Fruit fly (Drosophila melanogaster) whole organism, embryonic: ENCODE measurements around the gene CG31960.

Experiments used
- CG12104 ChIP-seq: fragments of 200-800 bp; sonication (Bioruptor generic); optimal IDR thresholded peaks from 3 replicates; lab custom pipeline; 2016; ENCODE audit warnings: missing biosample characterization, missing genetic modification characterization
- CG12299 ChIP-seq: fragments of 200-800 bp; sonication (Bioruptor generic); optimal IDR thresholded peaks from 2 replicates; lab custom pipeline; 2018; ENCODE audit warnings: missing biosample characterization, mild to moderate bottlenecking, missing genetic modification characterization
- CG14014 ChIP-seq: fragments of 200-800 bp; sonication (Bioruptor generic); IDR thresholded peaks from 2 replicates; pipeline ENCODE4 v1.3.6; 2022; ENCODE audit warnings: missing biosample characterization, missing genetic modification characterization
- CG15479 ChIP-seq: fragments of 200-800 bp; sonication (Bioruptor generic); optimal IDR thresholded peaks from 3 replicates; lab custom pipeline; 2019; ENCODE audit warnings: missing biosample characterization, mild to moderate bottlenecking, missing genetic modification characterization, moderate library complexity
- CG15514 ChIP-seq: fragments of 200-800 bp; sonication (Bioruptor generic); optimal IDR thresholded peaks from 3 replicates; lab custom pipeline; 2017; ENCODE audit warnings: missing biosample characterization, missing genetic modification characterization, mild to moderate bottlenecking, moderate library complexity, missing genetic modification reagents
- CG15601 ChIP-seq: fragments of 200-800 bp; sonication (Bioruptor generic); optimal IDR thresholded peaks from 3 replicates; lab custom pipeline; 2019; ENCODE audit warnings: missing biosample characterization, mild to moderate bottlenecking, missing genetic modification characterization, moderate library complexity
- CG1603 ChIP-seq: fragments of 200-800 bp; sonication (Bioruptor generic); optimal IDR thresholded peaks from 2 replicates; lab custom pipeline; 2019; ENCODE audit warnings: missing biosample characterization, mild to moderate bottlenecking, missing genetic modification characterization, moderate library complexity
- CG17328 ChIP-seq: fragments of 200-800 bp; sonication (Bioruptor generic); IDR thresholded peaks from 2 replicates; pipeline ENCODE4 v1.3.6; 2022; ENCODE audit warnings: missing biosample characterization, missing genetic modification characterization
- CG17359 ChIP-seq: fragments of 200-800 bp; sonication (Bioruptor generic); optimal IDR thresholded peaks from 3 replicates; lab custom pipeline; 2018; ENCODE audit warnings: missing biosample characterization, mild to moderate bottlenecking, missing genetic modification characterization, moderate library complexity
- CG2202 ChIP-seq: fragments of 200-800 bp; sonication (Bioruptor generic); optimal IDR thresholded peaks from 2 replicates; lab custom pipeline; 2018; ENCODE audit warnings: missing biosample characterization, mild to moderate bottlenecking, missing genetic modification characterization
- CG3838 ChIP-seq: fragments of 200-800 bp; sonication (Bioruptor generic); optimal IDR thresholded peaks from 3 replicates; lab custom pipeline; 2016; ENCODE audit warnings: missing biosample characterization, missing genetic modification characterization
- CG3847 ChIP-seq: fragments of 200-800 bp; sonication (Bioruptor generic); IDR thresholded peaks from 2 replicates; pipeline ENCODE4 v1.3.6; 2022; ENCODE audit warnings: missing biosample characterization, missing genetic modification characterization
- CG6813 ChIP-seq: fragments of 200-800 bp; sonication (Bioruptor generic); optimal IDR thresholded peaks from 2 replicates; lab custom pipeline; 2017; ENCODE audit warnings: missing biosample characterization, missing genetic modification characterization, mild to moderate bottlenecking, moderate library complexity, missing genetic modification reagents
- CG7745 ChIP-seq: fragments of 200-800 bp; sonication (Bioruptor generic); optimal IDR thresholded peaks from 2 replicates; lab custom pipeline; 2018; ENCODE audit warnings: missing biosample characterization, mild to moderate bottlenecking, missing genetic modification characterization, moderate library complexity
- CG7839 ChIP-seq: fragments of 200-800 bp; sonication (Bioruptor generic); optimal IDR thresholded peaks from 3 replicates; lab custom pipeline; 2018; ENCODE audit warnings: missing biosample characterization, mild to moderate bottlenecking, missing genetic modification characterization, moderate library complexity
- CG8765 ChIP-seq: fragments of 200-800 bp; sonication (Bioruptor generic); IDR thresholded peaks from 2 replicates; pipeline ENCODE4 v1.3.6; 2022; ENCODE audit warnings: missing biosample characterization, missing genetic modification characterization
- CG8944 ChIP-seq: fragments of 200-800 bp; sonication (Bioruptor generic); optimal IDR thresholded peaks from 3 replicates; lab custom pipeline; 2016; ENCODE audit warnings: missing biosample characterization, missing genetic modification characterization
- CG9817 ChIP-seq: fragments of 200-800 bp; sonication (Bioruptor generic); optimal IDR thresholded peaks from 2 replicates; lab custom pipeline; 2018; ENCODE audit warnings: missing biosample characterization, mild to moderate bottlenecking, missing genetic modification characterization, moderate library complexity
- D ChIP-seq, 2 experiments: fragments of 200-800 bp in 1 of 2; fragments of >200 bp in 1 of 2; sonication (Bioruptor generic) in 1 of 2; optimal IDR thresholded peaks; 2 replicates in 1 of 2; 3 replicates in 1 of 2; lab custom pipeline; 2017; ENCODE audit warnings: mild to moderate bottlenecking in 1 of 2, missing biosample characterization in 1 of 2, missing genetic modification characterization in 1 of 2, missing genetic modification reagents in 1 of 2
- Dip2 ChIP-seq: fragments of 200-800 bp; sonication (Bioruptor generic); IDR thresholded peaks from 2 replicates; pipeline ENCODE4 v1.3.6; 2022; ENCODE audit warnings: missing biosample characterization, missing genetic modification characterization
- HLH3B ChIP-seq: fragments of 200-800 bp; sonication (Bioruptor generic); IDR thresholded peaks from 2 replicates; pipeline ENCODE4 v1.3.6; 2022; ENCODE audit warnings: missing biosample characterization, missing genetic modification characterization
- HmgD ChIP-seq: fragments of 200-800 bp; sonication (Bioruptor generic); optimal IDR thresholded peaks from 3 replicates; lab custom pipeline; 2016; ENCODE audit warnings: missing biosample characterization, missing genetic modification characterization
- Kr ChIP-seq: fragments of 200-800 bp; sonication (Bioruptor generic); optimal IDR thresholded peaks from 2 replicates; lab custom pipeline; 2017; ENCODE audit warnings: missing biosample characterization, mild to moderate bottlenecking, missing genetic modification characterization
- Ravus ChIP-seq: fragments of 200-800 bp; sonication (Bioruptor generic); IDR thresholded peaks from 2 replicates; pipeline ENCODE4 v1.3.6; 2022; ENCODE audit warnings: missing biosample characterization, missing genetic modification characterization
- Scr ChIP-seq: fragments of 200-800 bp; sonication (Bioruptor generic); IDR thresholded peaks from 2 replicates; pipeline ENCODE4 v1.3.6; 2022; ENCODE audit warnings: missing biosample characterization, missing genetic modification characterization; ENCODE audit not compliant: partially characterized antibody
- Usf ChIP-seq: fragments of 200-800 bp; sonication (Bioruptor generic); optimal IDR thresholded peaks from 2 replicates; lab custom pipeline; 2017; ENCODE audit warnings: missing genotype, missing biosample characterization, missing genetic modification characterization
- ac ChIP-seq: fragments of 200-800 bp; sonication (Bioruptor generic); optimal IDR thresholded peaks from 3 replicates; lab custom pipeline; 2017; ENCODE audit warnings: missing biosample characterization, mild to moderate bottlenecking, missing genetic modification characterization
- al ChIP-seq: fragments of 200-800 bp; sonication (Bioruptor generic); IDR thresholded peaks from 2 replicates; pipeline ENCODE4 v1.3.6; 2022; ENCODE audit warnings: missing biosample characterization, missing genetic modification characterization
- bowl ChIP-seq: fragments of 200-800 bp; sonication (Bioruptor generic); IDR thresholded peaks from 2 replicates; pipeline ENCODE4 v1.3.6; 2022; ENCODE audit warnings: missing biosample characterization, missing genetic modification characterization
- corto ChIP-seq: fragments of 200-800 bp; sonication (Bioruptor generic); optimal IDR thresholded peaks from 2 replicates; lab custom pipeline; 2016; ENCODE audit warnings: missing biosample characterization, mild to moderate bottlenecking, missing genetic modification characterization, moderate library complexity
- dmrt99B ChIP-seq: fragments of 200-800 bp; sonication (Bioruptor generic); optimal IDR thresholded peaks from 2 replicates; lab custom pipeline; 2018; ENCODE audit warnings: missing biosample characterization, mild to moderate bottlenecking, missing genetic modification characterization, moderate library complexity
- en ChIP-seq: fragments of 200-800 bp; sonication (Bioruptor generic); optimal IDR thresholded peaks from 2 replicates; lab custom pipeline; 2016; ENCODE audit warnings: missing biosample characterization, missing genetic modification characterization
- klu ChIP-seq: fragments of 200-800 bp; sonication (Bioruptor generic); IDR thresholded peaks from 2 replicates; pipeline ENCODE4 v1.3.6; 2022; ENCODE audit warnings: missing biosample characterization, missing genetic modification characterization
- lov ChIP-seq, 2 experiments: fragments of 200-800 bp in 1 of 2; fragments of >200 bp in 1 of 2; sonication (Bioruptor generic) in 1 of 2; IDR thresholded peaks in 1 of 2; optimal IDR thresholded peaks in 1 of 2; 2 replicates in 1 of 2; 3 replicates in 1 of 2; pipeline versions ENCODE4 v1.3.6 to Lab custom; 2017 to 2022; ENCODE audit warnings: missing biosample characterization in 1 of 2, missing genetic modification characterization in 1 of 2
- luna ChIP-seq: fragments of 200-800 bp; sonication (Bioruptor generic); optimal IDR thresholded peaks from 2 replicates; lab custom pipeline; 2016; ENCODE audit warnings: missing biosample characterization, missing genetic modification characterization
- nerfin-1 ChIP-seq: fragments of 200-800 bp; sonication (Bioruptor generic); optimal IDR thresholded peaks from 3 replicates; lab custom pipeline; 2019; ENCODE audit warnings: missing biosample characterization, mild to moderate bottlenecking, missing genetic modification characterization, moderate library complexity
- otp ChIP-seq: fragments of 200-800 bp; sonication (Bioruptor generic); IDR thresholded peaks from 3 replicates; pipeline ENCODE4, ENCODE4 v1.3.6; 2022; ENCODE audit warnings: missing biosample characterization, missing genetic modification characterization
- pita ChIP-seq: fragments of 200-800 bp; sonication (Bioruptor generic); optimal IDR thresholded peaks from 2 replicates; lab custom pipeline; 2017; ENCODE audit warnings: missing biosample characterization, mild to moderate bottlenecking, missing genetic modification characterization
- prd ChIP-seq, 3 experiments: fragments of >200 bp in 2 of 3; fragments of 200-800 bp in 1 of 3; sonication (Bioruptor generic) in 1 of 3; optimal IDR thresholded peaks in 2 of 3; IDR thresholded peaks in 1 of 3; 2 replicates in 2 of 3; 3 replicates in 1 of 3; pipeline versions ENCODE4 v1.3.6 to Lab custom; 2017 to 2022; ENCODE audit warnings: missing biosample characterization in 1 of 3, missing genetic modification characterization in 1 of 3
- pzg ChIP-seq: fragments of 200-800 bp; sonication (Bioruptor generic); optimal IDR thresholded peaks from 3 replicates; lab custom pipeline; 2018; ENCODE audit warnings: missing biosample characterization, mild to moderate bottlenecking, missing genetic modification characterization, moderate library complexity
- repo ChIP-seq: fragments of 200-800 bp; sonication (Bioruptor generic); optimal IDR thresholded peaks from 2 replicates; lab custom pipeline; 2016; ENCODE audit warnings: missing biosample characterization, missing genetic modification characterization
- ro ChIP-seq: fragments of 200-800 bp; sonication (Bioruptor generic); IDR thresholded peaks from 2 replicates; pipeline ENCODE4 v1.3.6; 2022; ENCODE audit warnings: missing biosample characterization, missing genetic modification characterization
- schlank ChIP-seq: fragments of 200-800 bp; sonication (Bioruptor generic); optimal IDR thresholded peaks from 2 replicates; lab custom pipeline; 2018; ENCODE audit warnings: missing biosample characterization, mild to moderate bottlenecking, missing genetic modification characterization
- slp2 ChIP-seq: fragments of 200-800 bp; sonication (Bioruptor generic); optimal IDR thresholded peaks from 2 replicates; lab custom pipeline; 2016; ENCODE audit warnings: missing biosample characterization, missing genetic modification characterization
- stwl ChIP-seq: fragments of 200-800 bp; sonication (Bioruptor generic); optimal IDR thresholded peaks from 3 replicates; lab custom pipeline; 2018; ENCODE audit warnings: missing biosample characterization, mild to moderate bottlenecking, missing genetic modification characterization, moderate library complexity
- unc-4 ChIP-seq: fragments of 200-800 bp; sonication (Bioruptor generic); IDR thresholded peaks from 2 replicates; pipeline ENCODE4 v1.3.6; 2022; ENCODE audit warnings: missing biosample characterization, missing genetic modification characterization; ENCODE audit not compliant: partially characterized antibody
- wdn ChIP-seq: fragments of 200-800 bp; sonication (Bioruptor generic); IDR thresholded peaks from 2 replicates; pipeline ENCODE4 v1.3.6; 2022; ENCODE audit warnings: missing biosample characterization, missing genetic modification characterization

The CG31960 gene

dm6 chr2L:3802818-3803456 lies 18.2 kb downstream of the CG31960 start (continued):
- no peak for TF ChIP-seq CG15601 (tag; lab: Kevin White, UChicago)
- TF ChIP-seq CG1603 (tag; lab: Kevin White, UChicago) = no peak
- peak; percentile 52; the same call in 1 of the 3 replicates for TF ChIP-seq otp (GFP tag; lab: Robert Waterston, UW)
- peak; percentile 66 for TF ChIP-seq CG3847
- peak; percentile 18 for TF ChIP-seq CG2202 (tag; lab: Kevin White, UChicago)
- peak; percentile 70 for TF ChIP-seq corto (GFP tag; lab: Kevin White, UChicago)
- no peak for TF ChIP-seq prd (optimal IDR thresholded peaks at IDR 0.05; lab: Kevin White, UChicago)
- peak; percentile 71 for TF ChIP-seq prd (GFP tag; IDR thresholded peaks at IDR 0.05; lab: Robert Waterston, UW)
- TF ChIP-seq CG9817 (tag; lab: Kevin White, UChicago) = peak; percentile 83
- TF ChIP-seq CG15479 (GFP tag; lab: Kevin White, UChicago) = no peak
- no peak for TF ChIP-seq D (optimal IDR thresholded peaks at IDR 0.05; lab: Kevin White, UChicago)
- TF ChIP-seq D (GFP tag; optimal IDR thresholded peaks at IDR 0.05; lab: Kevin White, UChicago) = peak; percentile 12
- TF ChIP-seq Ravus (GFP tag; lab: Robert Waterston, UW) = no peak
- peak; percentile 40; the same call in 1 of the 2 replicates for TF ChIP-seq wdn
- TF ChIP-seq lov (optimal IDR thresholded peaks at IDR 0.05; lab: Kevin White, UChicago) = no peak
- 0 out of 3 replicates have a peak, but pooled peaks have one; percentile 24 for TF ChIP-seq lov (GFP tag; IDR thresholded peaks at IDR 0.05; lab: Robert Waterston, UW)
- TF ChIP-seq al (GFP tag; lab: Robert Waterston, UW) = peak; percentile 55; the same call in 1 of the 2 replicates
- TF ChIP-seq Usf (GFP tag; lab: Kevin White, UChicago) = peak; percentile 53
- TF ChIP-seq klu (GFP tag; lab: Robert Waterston, UW) = peak; percentile 13; the same call in 1 of the 2 replicates
- TF ChIP-seq unc-4 (GFP tag; lab: Robert Waterston, UW) = 0 out of 2 replicates have a peak, but pooled peaks have one; percentile 13
- TF ChIP-seq CG12299 (tag; lab: Kevin White, UChicago) = peak; percentile 70
- TF ChIP-seq CG12104 (GFP tag; lab: Kevin White, UChicago) = peak; percentile 67
- no peak for TF ChIP-seq CG8765 (GFP tag; lab: Robert Waterston, UW)
- TF ChIP-seq ro = no peak
- peak; percentile 75 for TF ChIP-seq CG14014
- no peak for TF ChIP-seq luna (GFP tag; lab: Kevin White, UChicago)
- TF ChIP-seq bowl (GFP tag; lab: Robert Waterston, UW) = peak; percentile 73; the same call in 1 of the 2 replicates
- TF ChIP-seq CG7745 (tag; lab: Kevin White, UChicago) = no peak
- peak; percentile 8 for TF ChIP-seq pzg (GFP tag; lab: Kevin White, UChicago)
- no peak for TF ChIP-seq repo (GFP tag; lab: Kevin White, UChicago)
- no peak for TF ChIP-seq stwl (tag; lab: Kevin White, UChicago)
- no peak for TF ChIP-seq Dip2 (GFP tag; lab: Robert Waterston, UW)
- no peak for TF ChIP-seq dmrt99B (tag; lab: Kevin White, UChicago)
- TF ChIP-seq CG17328 = peak; percentile 69
- 0 out of 2 replicates have a peak, but pooled peaks have one; percentile 10 for TF ChIP-seq Scr (GFP tag; lab: Robert Waterston, UW)
- peak; percentile 63 for TF ChIP-seq HLH3B (GFP tag; lab: Robert Waterston, UW)
- peak; percentile 39 for TF ChIP-seq CG3838
- TF ChIP-seq CG17359 = peak; percentile 80
- TF ChIP-seq ac (GFP tag; lab: Kevin White, UChicago) = no peak
- peak; percentile 56 for TF ChIP-seq schlank (tag; lab: Kevin White, UChicago)
- TF ChIP-seq CG6813 (GFP tag; lab: Kevin White, UChicago) = peak; percentile 11
- no peak for TF ChIP-seq en
- no peak for TF ChIP-seq Kr (GFP tag; lab: Kevin White, UChicago)
- no peak for TF ChIP-seq CG7839
- peak; percentile 54 for TF ChIP-seq CG15514
- no peak for TF ChIP-seq HmgD (GFP tag; lab: Kevin White, UChicago)
- no peak for TF ChIP-seq nerfin-1 (tag; lab: Kevin White, UChicago)
- TF ChIP-seq slp2 = peak; percentile 39
- peak; percentile 31 for TF ChIP-seq pita
- peak; percentile 28 for TF ChIP-seq CG8944 (GFP tag; lab: Kevin White, UChicago)
